Fruit fly (Drosophila melanogaster): Measurements from ENCODE around the gene Trax.

Gene Trax

dm6 chr3R:15374397-15374796, 12.9 kb downstream of the Trax start, which contains the start of gene Rbp:
TSS of gene Rbp (plus strand) at chr3R:15374635.
- TF ChIP-seq net (GFP tag; optimal IDR thresholded peaks at IDR 0.05), result no peak
- TF ChIP-seq eg (GFP tag; IDR thresholded peaks at IDR 0.05), result no peak
- peak; percentile 27 for TF ChIP-seq CG6854 (GFP tag; optimal IDR thresholded peaks at IDR 0.05)

dm6 chr3R:15375470-15375869, 14.0 kb downstream of the Trax start:
- TF ChIP-seq Hr39 (GFP tag; optimal IDR thresholded peaks at IDR 0.05) (no peak), CG8119 (GFP tag; IDR thresholded peaks at IDR 0.05) (no peak), CG6854 (GFP tag; optimal IDR thresholded peaks at IDR 0.05) (peak; percentile 8), CG4318 (GFP tag; optimal IDR thresholded peaks at IDR 0.05) (no peak)

dm6 chr3R:15379071-15379470, 17.6 kb downstream of the Trax start:
- TF ChIP-seq Gug (GFP tag; IDR thresholded peaks at IDR 0.05) (no peak), Lpt (GFP tag; optimal IDR thresholded peaks at IDR 0.05) (no peak), topi (GFP tag; optimal IDR thresholded peaks at IDR 0.05) (no peak), ss (GFP tag; optimal IDR thresholded peaks at IDR 0.05) (no peak), Hr38 (GFP tag; optimal IDR thresholded peaks at IDR 0.05) (no peak), Eip78C (GFP tag) (no peak), Sox102F (GFP tag; optimal IDR thresholded peaks at IDR 0.05) (no peak), achi (GFP tag; optimal IDR thresholded peaks at IDR 0.05) (no peak), OdsH (GFP tag; optimal IDR thresholded peaks at IDR 0.05) (no peak), acj6 (GFP tag; optimal IDR thresholded peaks at IDR 0.05) (no peak), CG3032 (tag; optimal IDR thresholded peaks at IDR 0.05) (no peak), eg (GFP tag; IDR thresholded peaks at IDR 0.05) (no peak), fd59A (GFP tag; optimal IDR thresholded peaks at IDR 0.05) (no peak), CG6163 (GFP tag; IDR thresholded peaks at IDR 0.05) (no peak), Hr4 (GFP tag; optimal IDR thresholded peaks at IDR 0.05) (no peak)

- TF ChIP-seq Sox14 (GFP tag; optimal IDR thresholded peaks at IDR 0.05), result no peak
- no peak for TF ChIP-seq Eip78C (GFP tag)
- TF ChIP-seq spab (GFP tag; optimal IDR thresholded peaks at IDR 0.05), result no peak
- TF ChIP-seq CG16779 (tag; optimal IDR thresholded peaks at IDR 0.05), result no peak
- no peak for TF ChIP-seq achi (GFP tag; optimal IDR thresholded peaks at IDR 0.05)
- TF ChIP-seq pdm3 (GFP tag; optimal IDR thresholded peaks at IDR 0.05), result no peak
- no peak for TF ChIP-seq Lpt (GFP tag; optimal IDR thresholded peaks at IDR 0.05)
- TF ChIP-seq esn (GFP tag; optimal IDR thresholded peaks at IDR 0.05), result no peak
- TF ChIP-seq CG8632 (GFP tag; optimal IDR thresholded peaks at IDR 0.05), result no peak
- no peak for TF ChIP-seq CG11902 (GFP tag; optimal IDR thresholded peaks at IDR 0.05)
- TF ChIP-seq CG6792 (GFP tag; optimal IDR thresholded peaks at IDR 0.05), result no peak
- no peak for TF ChIP-seq CG32006 (GFP tag; optimal IDR thresholded peaks at IDR 0.05)
- no peak for TF ChIP-seq Hr39 (GFP tag; optimal IDR thresholded peaks at IDR 0.05)
- TF ChIP-seq Smox (GFP tag; optimal IDR thresholded peaks at IDR 0.05), result no peak
- TF ChIP-seq acj6 (GFP tag; optimal IDR thresholded peaks at IDR 0.05), result no peak
- TF ChIP-seq CG10669 (GFP tag; optimal IDR thresholded peaks at IDR 0.05), result no peak
- no peak for TF ChIP-seq CG3919 (GFP tag; optimal IDR thresholded peaks at IDR 0.05)
- no peak for TF ChIP-seq CG10631 (GFP tag; optimal IDR thresholded peaks at IDR 0.05)
- no peak for TF ChIP-seq CG6808 (GFP tag; optimal IDR thresholded peaks at IDR 0.05)
- TF ChIP-seq CG11762 (GFP tag; optimal IDR thresholded peaks at IDR 0.05; ENCODE audit: insufficient read depth), result no peak
Observed at dm6 chr3R:15382851-15383250, 21.4 kb downstream of the Trax start, which contains the start of gene h-cup. TSS of gene h-cup (minus strand) at chr3R:15382951.

dm6 chr3R:15393206-15393805, 31.8 kb downstream of the Trax start:
- TF ChIP-seq CG11902 (GFP tag; optimal IDR thresholded peaks at IDR 0.05) (no peak), Hr4 (GFP tag; optimal IDR thresholded peaks at IDR 0.05) (no peak), Ets96B (tag; optimal IDR thresholded peaks at IDR 0.05) (no peak), cyc (GFP tag; optimal IDR thresholded peaks at IDR 0.05) (no peak), fd59A (GFP tag; optimal IDR thresholded peaks at IDR 0.05) (no peak), lz (GFP tag; optimal IDR thresholded peaks at IDR 0.05) (no peak), Sox15 (GFP tag; optimal IDR thresholded peaks at IDR 0.05) (no peak), vri (GFP tag; optimal IDR thresholded peaks at IDR 0.05) (no peak), pdm3 (GFP tag; optimal IDR thresholded peaks at IDR 0.05) (no peak), CG11762 (GFP tag; optimal IDR thresholded peaks at IDR 0.05; ENCODE audit: insufficient read depth) (no peak)
